Fruit fly (Drosophila melanogaster) whole organism: Measurements from ENCODE around the gene elB.

Experiments
- CG8478 ChIP-seq: fragments of >200 bp; optimal IDR thresholded peaks from 2 replicates; lab custom pipeline; 2018; ENCODE audit warnings: inconsistent platforms
- Dll ChIP-seq: fragments of >200 bp; optimal IDR thresholded peaks from 2 replicates; lab custom pipeline; 2017
- EcR ChIP-seq, 2 experiments: fragments of >200 bp; optimal IDR thresholded peaks; 2 replicates each; lab custom pipeline; 2017; ENCODE audit warnings: missing biosample characterization in 2 of 2, missing genetic modification characterization in 2 of 2, missing genetic modification reagents in 2 of 2
- pan ChIP-seq: fragments of >200 bp; optimal IDR thresholded peaks from 2 replicates; lab custom pipeline; 2017
- psq ChIP-seq: fragments of >200 bp; optimal IDR thresholded peaks from 2 replicates; lab custom pipeline; 2017
- usp ChIP-seq: fragments of >200 bp; optimal IDR thresholded peaks from 2 replicates; lab custom pipeline; 2017; ENCODE audit warnings: missing biosample characterization, missing genetic modification characterization, mixed read lengths

- TF ChIP-seq CG8478 (lab: Kevin White, UChicago) = no peak
- no peak for TF ChIP-seq pan
- TF ChIP-seq usp (GFP tag; lab: Kevin White, UChicago) = no peak
- TF ChIP-seq psq = no peak
- no peak for TF ChIP-seq EcR (GFP tag; optimal IDR thresholded peaks at IDR 0.05; lab: Kevin White, UChicago)
- no peak for TF ChIP-seq Dll
Observed at dm6 chr2L:14454247-14454646, 44.9 kb upstream of the elB start.
